Fruit fly (Drosophila melanogaster): ENCODE results near the gene CG33270.

Gene CG33270

dm6 chr3L:11534391-11535246, 43.8 kb downstream of the CG33270 start (continued):
- TF ChIP-seq CG10321 (GFP tag; IDR thresholded peaks at IDR 0.05) (peak; percentile 65; the same call in 1 of the 2 replicates), CG2875 (GFP tag; optimal IDR thresholded peaks at IDR 0.05) (no peak), CG34376 (GFP tag; optimal IDR thresholded peaks at IDR 0.05) (peak; percentile 30), CG43689 (GFP tag; IDR thresholded peaks at IDR 0.05) (no peak), CG10209 (GFP tag; optimal IDR thresholded peaks at IDR 0.05) (peak; percentile 12), hbn (GFP tag; IDR thresholded peaks at IDR 0.05; ENCODE audit: partially characterized antibody) (peak; percentile 28; the same call in 1 of the 2 replicates), Rfx (GFP tag; IDR thresholded peaks at IDR 0.05) (peak; percentile 51; the same call in 1 of the 2 replicates), ci (GFP tag; IDR thresholded peaks at IDR 0.05) (peak; percentile 36; the same call in 2 of the 3 replicates), Awh (GFP tag; IDR thresholded peaks at IDR 0.05) (0 out of 2 replicates have a peak, but pooled peaks have one; percentile 7), Ravus (GFP tag; IDR thresholded peaks at IDR 0.05) (no peak), stwl (tag; optimal IDR thresholded peaks at IDR 0.05) (peak; percentile 7), CG31441 (GFP tag; IDR thresholded peaks at IDR 0.05) (peak; percentile 48), CG34224 (GFP tag; IDR thresholded peaks at IDR 0.05; ENCODE audit: partially characterized antibody) (peak; percentile 54; the same call in 2 of the 3 replicates), zfh1 (GFP tag; IDR thresholded peaks at IDR 0.05) (0 out of 3 replicates have a peak, but pooled peaks have one; percentile 11), PHDP (tag; optimal IDR thresholded peaks at IDR 0.05) (peak; percentile 49), CG12659 (GFP tag; optimal IDR thresholded peaks at IDR 0.05) (peak; percentile 22), z (GFP tag; IDR thresholded peaks at IDR 0.05) (0 out of 3 replicates have a peak, but pooled peaks have one; percentile 15), al (GFP tag; IDR thresholded peaks at IDR 0.05) (peak; percentile 47; the same call in 1 of the 2 replicates), repo (GFP tag; optimal IDR thresholded peaks at IDR 0.05) (no peak), CG1647 (GFP tag; optimal IDR thresholded peaks at IDR 0.05) (no peak), run (tag; optimal IDR thresholded peaks at IDR 0.05) (no peak), Dbx (GFP tag; IDR thresholded peaks at IDR 0.05) (peak; percentile 29; the same call in 1 of the 3 replicates), CG42726 (GFP tag; IDR thresholded peaks at IDR 0.05; ENCODE audit: partially characterized antibody) (0 out of 2 replicates have a peak, but pooled peaks have one; percentile 23), zen2 (GFP tag; IDR thresholded peaks at IDR 0.05; ENCODE audit: partially characterized antibody) (0 out of 3 replicates have a peak, but pooled peaks have one; percentile 48), sug (tag; optimal IDR thresholded peaks at IDR 0.05) (no peak), fd3F (GFP tag; optimal IDR thresholded peaks at IDR 0.05) (peak; percentile 23), fru (optimal IDR thresholded peaks at IDR 0.05) (no peak), CG6791 (GFP tag; IDR thresholded peaks at IDR 0.05; ENCODE audit: partially characterized antibody) (peak; percentile 58; the same call in 2 of the 3 replicates), cg (GFP tag; optimal IDR thresholded peaks at IDR 0.05) (peak; percentile 63), Ptx1 (GFP tag; IDR thresholded peaks at IDR 0.05) (peak; percentile 31; the same call in 1 of the 2 replicates), CG2202 (tag; optimal IDR thresholded peaks at IDR 0.05) (no peak), vvl (GFP tag; IDR thresholded peaks at IDR 0.05) (peak; percentile 44), CG1832 (GFP tag; optimal IDR thresholded peaks at IDR 0.05) (peak; percentile 83), MTF-1 (GFP tag; optimal IDR thresholded peaks at IDR 0.05; ENCODE audit: borderline replicate concordance) (peak; percentile 40), CG4282 (GFP tag; optimal IDR thresholded peaks at IDR 0.05) (no peak), CG11695 (GFP tag; IDR thresholded peaks at IDR 0.05) (peak; percentile 85), Bgb (GFP tag; IDR thresholded peaks at IDR 0.05; ENCODE audit: partially characterized antibody) (peak; percentile 55; the same call in 1 of the 2 replicates), Dek (tag; optimal IDR thresholded peaks at IDR 0.05) (peak; percentile 16), CG17359 (tag; optimal IDR thresholded peaks at IDR 0.05) (peak; percentile 11), CG17385 (GFP tag; optimal IDR thresholded peaks at IDR 0.05) (peak; percentile 33), Adf1 (GFP tag; IDR thresholded peaks at IDR 0.05) (peak; percentile 85), Med (GFP tag) (peak; percentile 78), Dip3 (GFP tag; optimal IDR thresholded peaks at IDR 0.05) (no peak), CG32532 (GFP tag; IDR thresholded peaks at IDR 0.05) (peak; percentile 39), nmo (GFP tag; optimal IDR thresholded peaks at IDR 0.05) (peak; percentile 17), Doc3 (GFP tag; IDR thresholded peaks at IDR 0.05; ENCODE audit: partially characterized antibody) (0 out of 3 replicates have a peak, but pooled peaks have one; percentile 9), CG15269 (tag; optimal IDR thresholded peaks at IDR 0.05) (peak; percentile 51)

All from whole organism, embryonic.